Worm (Caenorhabditis elegans) whole organism, L1 larva: ENCODE data around the gene Y22D7AL.6.

ENCODE experiments used
- efl-1 ChIP-seq, 4 experiments: fragments of 150-350 bp; optimal IDR thresholded peaks in 3 of 4; peaks in 1 of 4; 1 replicate in 1 of 4; 2 replicates in 3 of 4; lab custom pipeline; 2014; ENCODE audit warnings: missing biosample characterization in 2 of 4, missing genetic modification characterization in 2 of 4, missing genetic modification reagents in 2 of 4
- lin-13 ChIP-seq: fragments of 150-350 bp; optimal IDR thresholded peaks from 2 replicates; lab custom pipeline; 2014; ENCODE audit warnings: missing biosample characterization, missing genetic modification reagents, missing genetic modification characterization
- lin-15B ChIP-seq: fragments of 150-350 bp; sonication (generic microtip); optimal IDR thresholded peaks from 3 replicates; lab custom pipeline; 2014; ENCODE audit warnings: missing biosample characterization, missing genetic modification characterization
- nhr-85 ChIP-seq: sonication (generic microtip); peaks from one replicate; lab custom pipeline; 2016; ENCODE audit warnings: missing genetic modification characterization, inconsistent platforms, missing compliant biosample characterization
- skn-1 ChIP-seq: fragments of 150-350 bp; optimal IDR thresholded peaks from 2 replicates; lab custom pipeline; 2014; ENCODE audit warnings: missing biosample characterization, missing genetic modification characterization
- ztf-4 ChIP-seq: fragments of 150-350 bp; optimal IDR thresholded peaks from 2 replicates; lab custom pipeline; 2014; ENCODE audit warnings: missing biosample characterization, missing genetic modification characterization

The Y22D7AL.6 gene

ce11 chrIII:1652181-1652580 is 47.5 kb downstream of the Y22D7AL.6 start, which contains the start of gene Y22D7AL.1:
Y22D7AL.1 (plus strand) TSS chrIII:1652481.
- TF ChIP-seq nhr-85 (tag; lab: Kevin White, UChicago) (no peak), lin-13 (no peak)

DNA sequence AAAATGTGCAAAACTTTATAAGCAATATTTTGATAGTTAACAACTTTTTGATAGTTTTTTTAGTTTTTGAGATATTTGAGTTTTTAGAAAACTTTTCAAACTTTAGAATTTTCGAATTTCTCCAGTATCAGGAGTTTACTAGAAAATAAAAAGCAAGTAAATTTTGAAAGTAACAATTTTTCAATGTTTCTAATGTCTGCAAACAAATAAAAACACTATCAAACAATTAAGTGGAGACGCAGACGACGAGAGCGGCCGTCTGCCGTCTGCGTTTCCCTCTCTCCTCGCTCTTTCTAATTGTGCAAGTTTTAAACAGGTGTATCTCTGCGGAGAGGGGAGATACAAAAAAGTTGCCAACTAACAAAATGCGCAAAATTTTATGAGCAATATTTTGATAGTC is 48.2 kb downstream of the Y22D7AL.6 start:
- TF ChIP-seq ztf-4 (tag; lab: Kevin White, UChicago) (no peak), skn-1 (tag; lab: Kevin White, UChicago) (no peak), efl-1 (optimal IDR thresholded peaks at IDR 0.05; lab: Kevin White, UChicago) (no peak), efl-1 (GFP tag; optimal IDR thresholded peaks at IDR 0.05 in 1 of 2; lab: Kevin White, UChicago) (peak in 1 of 2 experiments; percentile 52), lin-15B (tag; lab: Kevin White, UChicago) (no peak)
